Worm (Caenorhabditis elegans) whole organism, late embryonic: ENCODE results near the gene srxa-14.

Experiments
- ceh-30 ChIP-seq: fragments of 150-350 bp; optimal IDR thresholded peaks from 2 replicates; lab custom pipeline; 2014; ENCODE audit warnings: missing biosample characterization, missing genetic modification characterization
- pag-3 ChIP-seq: sonication (generic microtip); optimal IDR thresholded peaks from 2 replicates; lab custom pipeline; 2016; ENCODE audit warnings: missing compliant biosample characterization, missing genetic modification characterization, borderline replicate concordance

- TF ChIP-seq pag-3 (tag; lab: Kevin White, UChicago) = no peak
- TF ChIP-seq ceh-30 = no peak
Observed at ce11 chrV:20655174-20655573, 15.8 kb downstream of the srxa-14 start.
